Fruit fly (Drosophila melanogaster): ENCODE data around the gene CG31086.

Gene CG31086

DNA sequence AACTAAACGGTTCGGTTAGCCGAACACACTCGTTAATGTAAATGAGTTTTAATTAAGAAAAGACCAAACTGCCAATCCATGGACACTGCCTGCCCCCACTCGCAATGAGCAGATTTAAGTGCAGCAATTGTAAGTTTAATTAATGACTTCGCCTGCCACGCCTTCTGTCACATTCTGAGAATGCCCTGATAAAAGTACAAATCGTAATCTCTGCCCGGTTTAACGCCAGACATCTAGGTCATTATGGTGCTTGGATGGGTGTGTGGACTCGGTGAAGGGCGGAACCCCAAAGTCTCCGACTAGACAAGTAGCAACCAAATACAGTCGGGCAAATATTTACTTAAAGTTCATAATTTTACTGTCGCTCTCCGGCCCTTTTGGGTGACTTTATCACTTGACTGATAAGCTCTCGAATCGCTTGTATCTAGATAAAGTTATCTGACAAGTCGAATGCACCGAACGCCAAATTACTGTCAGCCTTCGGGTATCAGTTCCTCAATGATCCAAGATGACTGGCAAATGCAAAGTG lies 37.1 kb downstream of the CG31086 start (continued):
- no peak for TF ChIP-seq CG4424 (GFP tag; optimal IDR thresholded peaks at IDR 0.05)
- peak; percentile 43; the same call in 1 of the 3 replicates for TF ChIP-seq ci (GFP tag; IDR thresholded peaks at IDR 0.05)
- TF ChIP-seq CG15601 (tag; optimal IDR thresholded peaks at IDR 0.05) = peak; percentile 40
- TF ChIP-seq exex (tag; optimal IDR thresholded peaks at IDR 0.05) = peak; percentile 19
- peak; percentile 38 for TF ChIP-seq salm (tag; optimal IDR thresholded peaks at IDR 0.05)
- TF ChIP-seq grau (tag; optimal IDR thresholded peaks at IDR 0.05) = no peak
- TF ChIP-seq chinmo (GFP tag; IDR thresholded peaks at IDR 0.05; ENCODE audit: partially characterized antibody) = 0 out of 4 replicates have a peak, but pooled peaks have one; percentile 71
- peak; percentile 47 for TF ChIP-seq ATbp (GFP tag; optimal IDR thresholded peaks at IDR 0.05)
- TF ChIP-seq CG17361 (GFP tag; IDR thresholded peaks at IDR 0.05) = peak; percentile 33; the same call in 1 of the 3 replicates
- TF ChIP-seq Hr78 (GFP tag; optimal IDR thresholded peaks at IDR 0.05) = peak in 1 of 2 experiments; percentile 46
- TF ChIP-seq CG1792 (GFP tag; optimal IDR thresholded peaks at IDR 0.05) = no peak
- TF ChIP-seq CG17359 (tag; optimal IDR thresholded peaks at IDR 0.05) = no peak
- TF ChIP-seq PHDP (tag; optimal IDR thresholded peaks at IDR 0.05) = peak; percentile 36
- TF ChIP-seq CG3281 (GFP tag; optimal IDR thresholded peaks at IDR 0.05) = peak; percentile 12
- no peak for TF ChIP-seq tio (GFP tag; optimal IDR thresholded peaks at IDR 0.05)
- no peak for TF ChIP-seq CG6175 (GFP tag; IDR thresholded peaks at IDR 0.05)
- peak; percentile 82 for TF ChIP-seq Med (GFP tag)
- no peak for TF ChIP-seq CG17829 (tag; optimal IDR thresholded peaks at IDR 0.05)
- peak; percentile 19 for TF ChIP-seq CG3407 (GFP tag; optimal IDR thresholded peaks at IDR 0.05)
- no peak for TF ChIP-seq Dfd (GFP tag; optimal IDR thresholded peaks at IDR 0.05)
- no peak for TF ChIP-seq pan (optimal IDR thresholded peaks at IDR 0.05)
- TF ChIP-seq pan (GFP tag; optimal IDR thresholded peaks at IDR 0.05 in 1 of 2, IDR thresholded peaks at IDR 0.05 in 1 of 2) = no peak
- TF ChIP-seq CG2202 (tag; optimal IDR thresholded peaks at IDR 0.05) = peak; percentile 11
- TF ChIP-seq B-H2 (GFP tag; optimal IDR thresholded peaks at IDR 0.05) = no peak

- TF ChIP-seq sens (GFP tag) = peak; percentile 51
- peak in 1 of 2 experiments; percentile 6 for TF ChIP-seq eve (GFP tag; optimal IDR thresholded peaks at IDR 0.05)
- no peak for TF ChIP-seq CG7357 (GFP tag; IDR thresholded peaks at IDR 0.05)
- peak; percentile 88 for TF ChIP-seq z (GFP tag; IDR thresholded peaks at IDR 0.05)
- TF ChIP-seq Med (GFP tag) = peak; percentile 23
- TF ChIP-seq ken (GFP tag; IDR thresholded peaks at IDR 0.05) = 0 out of 3 replicates have a peak, but pooled peaks have one; percentile 10
- TF ChIP-seq Nf-YC (tag; optimal IDR thresholded peaks at IDR 0.05) = no peak
- TF ChIP-seq CG12769 (tag; optimal IDR thresholded peaks at IDR 0.05) = peak; percentile 5
- TF ChIP-seq vvl (GFP tag; IDR thresholded peaks at IDR 0.05) = peak; percentile 40; the same call in 1 of the 2 replicates
- 0 out of 4 replicates have a peak, but pooled peaks have one; percentile 45 for TF ChIP-seq chinmo (GFP tag; IDR thresholded peaks at IDR 0.05; ENCODE audit: partially characterized antibody)
- TF ChIP-seq nom (GFP tag; optimal IDR thresholded peaks at IDR 0.05) = peak; percentile 40
- peak; percentile 67 for TF ChIP-seq cwo (GFP tag; optimal IDR thresholded peaks at IDR 0.05)
- no peak for TF ChIP-seq CG4820 (GFP tag; optimal IDR thresholded peaks at IDR 0.05)
Measured at dm6 chr3R:26226506-26227277, 41.6 kb downstream of the CG31086 start.

DNA sequence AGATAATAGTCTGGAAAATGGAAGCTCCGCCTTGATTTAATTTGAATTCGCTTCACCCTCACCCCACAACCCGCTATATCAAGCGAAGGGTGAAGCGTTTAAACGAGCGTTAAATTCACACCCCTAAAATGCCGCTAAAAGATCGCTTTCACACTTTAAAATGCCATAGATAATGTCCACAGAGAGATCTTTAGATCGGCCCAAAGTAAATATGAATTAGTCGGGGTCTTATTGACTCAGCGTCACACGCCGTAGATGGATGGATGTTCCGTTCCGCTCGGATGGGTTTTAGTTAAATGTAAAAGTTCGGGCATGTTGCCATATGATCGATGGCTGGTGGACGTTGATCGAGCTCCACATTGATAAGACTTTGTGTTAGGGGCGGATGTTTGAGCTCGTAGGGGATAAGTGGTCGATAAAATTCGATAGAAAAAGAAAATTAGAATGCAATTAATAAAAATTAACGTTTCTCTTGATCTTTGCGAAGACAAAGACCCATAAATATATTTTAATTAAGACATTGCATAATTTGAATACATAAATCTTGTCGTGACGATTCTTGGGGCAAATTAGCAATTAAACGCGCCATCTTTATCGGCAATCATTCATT lies 43.1 kb downstream of the CG31086 start:
- TF ChIP-seq luna (GFP tag; optimal IDR thresholded peaks at IDR 0.05) (peak; percentile 29), pb (GFP tag; optimal IDR thresholded peaks at IDR 0.05) (peak; percentile 71), CG10959 (GFP tag; IDR thresholded peaks at IDR 0.05) (0 out of 2 replicates have a peak, but pooled peaks have one; percentile 18), CG3726 (GFP tag; IDR thresholded peaks at IDR 0.05) (peak; percentile 65; the same call in 1 of the 3 replicates), CG10565 (GFP tag; optimal IDR thresholded peaks at IDR 0.05) (peak; percentile 42), CG11723 (GFP tag; optimal IDR thresholded peaks at IDR 0.05) (peak; percentile 74), sr (GFP tag; IDR thresholded peaks at IDR 0.05) (peak; percentile 84), ab (GFP tag; optimal IDR thresholded peaks at IDR 0.05) (no peak), dan (GFP tag; IDR thresholded peaks at IDR 0.05) (no peak), Ravus (GFP tag; IDR thresholded peaks at IDR 0.05) (no peak; the same call in 1 of the 2 replicates), CG11085 (GFP tag; IDR thresholded peaks at IDR 0.05) (peak; percentile 75; the same call in 1 of the 2 replicates), CG7357 (GFP tag; IDR thresholded peaks at IDR 0.05) (no peak), gem (tag; optimal IDR thresholded peaks at IDR 0.05) (peak; percentile 78)
